Fruit fly (Drosophila melanogaster) Kc167 (cell line): ENCODE measurements around the gene CG14893.

Experiments
- Myc ChIP-seq: fragments of >200 bp; optimal IDR thresholded peaks from 2 replicates; lab custom pipeline; 2017; ENCODE audit warnings: missing external identifiers
- psq ChIP-seq: fragments of >200 bp; optimal IDR thresholded peaks from 2 replicates; lab custom pipeline; 2017; ENCODE audit warnings: missing external identifiers
- ttk ChIP-seq: sonication (Bioruptor generic); optimal IDR thresholded peaks from 2 replicates; lab custom pipeline; 2017; ENCODE audit warnings: missing external identifiers

DNA sequence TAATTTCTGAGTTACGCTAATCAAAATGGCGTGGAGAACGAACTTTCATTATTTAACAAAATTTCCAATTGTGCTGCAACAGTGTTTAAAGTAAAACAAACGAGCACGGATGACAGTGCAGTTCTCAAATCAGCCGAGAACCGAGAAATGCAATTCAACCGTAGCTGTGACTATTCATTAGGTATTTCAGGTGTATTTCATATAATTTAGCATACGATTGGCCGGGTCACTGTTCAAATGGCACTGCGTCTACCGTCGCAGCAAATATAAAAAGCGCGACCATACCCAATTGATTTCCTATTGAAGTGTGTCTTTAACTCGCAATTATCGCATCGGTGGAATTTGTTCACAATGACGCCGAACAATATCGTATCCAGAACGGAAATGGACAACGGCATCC lies at the start of gene CG14893:
- TF ChIP-seq psq = no peak
- TF ChIP-seq ttk (lab: Kevin White, UChicago) = no peak
- no peak for TF ChIP-seq Myc (lab: Kevin White, UChicago)
